Fruit fly (Drosophila melanogaster) whole organism, embryonic: ENCODE results near the gene Tmep.

Experiments used
- Bgb ChIP-seq: fragments of 200-800 bp; sonication (Bioruptor generic); IDR thresholded peaks from 2 replicates; pipeline ENCODE4 v1.3.6; 2022; ENCODE audit warnings: missing biosample characterization, missing genetic modification characterization; ENCODE audit not compliant: partially characterized antibody
- CG10274 ChIP-seq: fragments of 200-800 bp; sonication (Bioruptor generic); optimal IDR thresholded peaks from 3 replicates; lab custom pipeline; 2017; ENCODE audit warnings: missing biosample characterization, mild to moderate bottlenecking, missing genetic modification characterization
- CG10321 ChIP-seq: fragments of 200-800 bp; sonication (Bioruptor generic); IDR thresholded peaks from 2 replicates; pipeline ENCODE4 v1.3.6; 2022; ENCODE audit warnings: missing biosample characterization, missing genetic modification characterization
- CG12104 ChIP-seq: fragments of 200-800 bp; sonication (Bioruptor generic); optimal IDR thresholded peaks from 3 replicates; lab custom pipeline; 2016; ENCODE audit warnings: missing biosample characterization, missing genetic modification characterization
- CG13624 ChIP-seq: fragments of 200-800 bp; sonication (Bioruptor generic); optimal IDR thresholded peaks from 2 replicates; lab custom pipeline; 2016; ENCODE audit warnings: missing biosample characterization, missing genetic modification characterization
- CG14014 ChIP-seq: fragments of 200-800 bp; sonication (Bioruptor generic); IDR thresholded peaks from 2 replicates; pipeline ENCODE4 v1.3.6; 2022; ENCODE audit warnings: missing biosample characterization, missing genetic modification characterization
- CG15073 ChIP-seq: fragments of 200-800 bp; sonication (Bioruptor generic); optimal IDR thresholded peaks from 2 replicates; lab custom pipeline; 2016; ENCODE audit warnings: missing biosample characterization, missing genetic modification characterization
- CG1647 ChIP-seq: fragments of 200-800 bp; sonication (Bioruptor generic); optimal IDR thresholded peaks from 3 replicates; lab custom pipeline; 2016; ENCODE audit warnings: missing biosample characterization, missing genetic modification characterization
- CG17328 ChIP-seq: fragments of 200-800 bp; sonication (Bioruptor generic); IDR thresholded peaks from 2 replicates; pipeline ENCODE4 v1.3.6; 2022; ENCODE audit warnings: missing biosample characterization, missing genetic modification characterization
- CG17802 ChIP-seq: fragments of 200-800 bp; sonication (Bioruptor generic); optimal IDR thresholded peaks from 2 replicates; lab custom pipeline; 2018; ENCODE audit warnings: missing biosample characterization, mild to moderate bottlenecking, missing genetic modification characterization, moderate library complexity
- CG2199 ChIP-seq: fragments of 200-800 bp; sonication (Bioruptor generic); IDR thresholded peaks from 3 replicates; pipeline ENCODE4 v1.3.6; 2022; ENCODE audit warnings: missing biosample characterization, missing genetic modification characterization
- CG30020 ChIP-seq: fragments of 200-800 bp; optimal IDR thresholded peaks from 2 replicates; lab custom pipeline; 2019; ENCODE audit warnings: missing biosample characterization, mild to moderate bottlenecking, missing genetic modification characterization, moderate library complexity
- CG31365 ChIP-seq: fragments of 200-800 bp; sonication (Bioruptor generic); optimal IDR thresholded peaks from 2 replicates; lab custom pipeline; 2018; ENCODE audit warnings: missing biosample characterization, mild to moderate bottlenecking, missing genetic modification characterization
- CG3847 ChIP-seq: fragments of 200-800 bp; sonication (Bioruptor generic); IDR thresholded peaks from 2 replicates; pipeline ENCODE4 v1.3.6; 2022; ENCODE audit warnings: missing biosample characterization, missing genetic modification characterization
- CG3995 ChIP-seq: fragments of 200-800 bp; sonication (Bioruptor generic); optimal IDR thresholded peaks from 3 replicates; lab custom pipeline; 2016; ENCODE audit warnings: missing biosample characterization, missing genetic modification characterization
- CG4328 ChIP-seq: fragments of 200-800 bp; sonication (Bioruptor generic); optimal IDR thresholded peaks from 3 replicates; lab custom pipeline; 2017; ENCODE audit warnings: missing biosample characterization, missing genetic modification reagents, missing genetic modification characterization
- CG4854 ChIP-seq: fragments of 200-800 bp; sonication (Bioruptor generic); optimal IDR thresholded peaks from 2 replicates; lab custom pipeline; 2016; ENCODE audit warnings: missing biosample characterization, missing genetic modification characterization, inconsistent platforms
- CG6175 ChIP-seq: fragments of 200-800 bp; sonication (Bioruptor generic); IDR thresholded peaks from 3 replicates; pipeline ENCODE4 v1.3.6; 2022; ENCODE audit warnings: missing biosample characterization, missing genetic modification characterization
- CG6854 ChIP-seq: fragments of 200-800 bp; sonication (Bioruptor generic); optimal IDR thresholded peaks from 3 replicates; lab custom pipeline; 2017; ENCODE audit warnings: missing biosample characterization, mild to moderate bottlenecking, missing genetic modification characterization
- CG7556 ChIP-seq: fragments of 200-800 bp; sonication (Bioruptor generic); optimal IDR thresholded peaks from 2 replicates; lab custom pipeline; 2017; ENCODE audit warnings: missing biosample characterization, mild to moderate bottlenecking, missing genetic modification characterization
- CG7786 ChIP-seq: fragments of 200-800 bp; sonication (Bioruptor generic); optimal IDR thresholded peaks from 2 replicates; lab custom pipeline; 2016; ENCODE audit warnings: missing biosample characterization, missing genetic modification characterization
- CG7963 ChIP-seq: fragments of 200-800 bp; sonication (Bioruptor generic); IDR thresholded peaks from 3 replicates; pipeline ENCODE4 v1.3.6; 2022; ENCODE audit warnings: missing biosample characterization, missing genetic modification characterization; ENCODE audit not compliant: partially characterized antibody
- Dad ChIP-seq: fragments of 200-800 bp; sonication (Bioruptor generic); optimal IDR thresholded peaks from 3 replicates; lab custom pipeline; 2016; ENCODE audit warnings: missing biosample characterization, missing genetic modification characterization
- ERR ChIP-seq: fragments of 200-800 bp; sonication (Bioruptor generic); optimal IDR thresholded peaks from 2 replicates; lab custom pipeline; 2016; ENCODE audit warnings: missing biosample characterization, missing genetic modification characterization
- Elba2 ChIP-seq: fragments of 200-800 bp; sonication (Bioruptor generic); optimal IDR thresholded peaks from 3 replicates; lab custom pipeline; 2016; ENCODE audit warnings: missing biosample characterization, missing genetic modification characterization
- Ets97D ChIP-seq: fragments of 200-800 bp; sonication (Bioruptor generic); optimal IDR thresholded peaks from 3 replicates; lab custom pipeline; 2016; ENCODE audit warnings: missing biosample characterization, missing genetic modification characterization
- HHEX ChIP-seq: fragments of 200-800 bp; sonication (Bioruptor generic); optimal IDR thresholded peaks from 3 replicates; lab custom pipeline; 2017; ENCODE audit warnings: missing biosample characterization, mild to moderate bottlenecking, missing genetic modification characterization, missing genetic modification reagents
- Hmr ChIP-seq: fragments of 200-800 bp; sonication (Bioruptor generic); optimal IDR thresholded peaks from 3 replicates; lab custom pipeline; 2017; ENCODE audit warnings: mild to moderate bottlenecking, missing biosample characterization, missing genetic modification reagents, missing genetic modification characterization
- Hr39 ChIP-seq: fragments of >200 bp; optimal IDR thresholded peaks from 2 replicates; lab custom pipeline; 2017
- Hsf ChIP-seq: fragments of 200-800 bp; sonication (Bioruptor generic); optimal IDR thresholded peaks from 3 replicates; lab custom pipeline; 2016; ENCODE audit warnings: missing biosample characterization, missing genetic modification characterization
- Lim3 ChIP-seq: fragments of 200-800 bp; sonication (Bioruptor generic); IDR thresholded peaks from 2 replicates; pipeline ENCODE4 v1.3.6; 2022; ENCODE audit warnings: missing biosample characterization, missing genetic modification characterization
- Meics ChIP-seq: fragments of 200-800 bp; sonication (Bioruptor generic); optimal IDR thresholded peaks from 2 replicates; lab custom pipeline; 2017; ENCODE audit warnings: missing biosample characterization, mild to moderate bottlenecking, missing genetic modification characterization
- NFAT ChIP-seq: fragments of 200-800 bp; sonication (Bioruptor generic); IDR thresholded peaks from 2 replicates; pipeline ENCODE4 v1.3.6; 2022; ENCODE audit warnings: missing biosample characterization, missing genetic modification characterization
- Side ChIP-seq: fragments of 200-800 bp; sonication (Bioruptor generic); optimal IDR thresholded peaks from 2 replicates; lab custom pipeline; 2016; ENCODE audit warnings: missing biosample characterization, missing genetic modification characterization
- Trl ChIP-seq, 3 experiments: fragments of >200 bp in 2 of 3; fragments of 200-800 bp in 1 of 3; sonication (Bioruptor generic) in 1 of 3; optimal IDR thresholded peaks; 2 replicates in 1 of 3; 3 replicates in 2 of 3; lab custom pipeline; 2016 to 2017; ENCODE audit warnings: missing biosample characterization in 1 of 3, missing genetic modification characterization in 1 of 3
- Usf ChIP-seq: fragments of 200-800 bp; sonication (Bioruptor generic); optimal IDR thresholded peaks from 2 replicates; lab custom pipeline; 2017; ENCODE audit warnings: missing genotype, missing biosample characterization, missing genetic modification characterization
- bsh ChIP-seq, 2 experiments: fragments of 200-800 bp; sonication (Bioruptor generic); optimal IDR thresholded peaks; 2 replicates each; lab custom pipeline; 2017 to 2018; ENCODE audit warnings: mild to moderate bottlenecking in 2 of 2, missing biosample characterization in 2 of 2, missing genetic modification characterization in 2 of 2, moderate library complexity in 1 of 2
- cato ChIP-seq: fragments of 200-800 bp; sonication (Bioruptor generic); optimal IDR thresholded peaks from 2 replicates; lab custom pipeline; 2016; ENCODE audit warnings: missing biosample characterization, missing genetic modification characterization, borderline replicate concordance
- chn ChIP-seq: fragments of 200-800 bp; sonication (Bioruptor generic); optimal IDR thresholded peaks from 2 replicates; lab custom pipeline; 2016; ENCODE audit warnings: missing biosample characterization, missing genetic modification characterization
- fu2 ChIP-seq: fragments of 200-800 bp; sonication (Bioruptor generic); optimal IDR thresholded peaks from 2 replicates; lab custom pipeline; 2016; ENCODE audit warnings: missing biosample characterization, missing genetic modification characterization
- gsb ChIP-seq: fragments of 200-800 bp; sonication (Bioruptor generic); IDR thresholded peaks from 2 replicates; pipeline ENCODE4 v1.3.6; 2022; ENCODE audit warnings: missing biosample characterization, missing genetic modification characterization
- lbe ChIP-seq: fragments of 200-800 bp; sonication (Bioruptor generic); optimal IDR thresholded peaks from 2 replicates; lab custom pipeline; 2016; ENCODE audit warnings: missing biosample characterization, mild to moderate bottlenecking, missing genetic modification characterization
- lmd ChIP-seq: fragments of 200-800 bp; sonication (Bioruptor generic); IDR thresholded peaks from 2 replicates; pipeline ENCODE4 v1.3.6; 2022; ENCODE audit warnings: missing biosample characterization, missing genetic modification characterization
- mld ChIP-seq: fragments of 200-800 bp; sonication (Bioruptor generic); IDR thresholded peaks from 3 replicates; pipeline ENCODE4 v1.3.6; 2022; ENCODE audit warnings: missing biosample characterization, missing genetic modification characterization; ENCODE audit not compliant: partially characterized antibody
- nom ChIP-seq: fragments of 200-800 bp; sonication (Bioruptor generic); optimal IDR thresholded peaks from 2 replicates; lab custom pipeline; 2017; ENCODE audit warnings: missing biosample characterization, missing genetic modification characterization, mild to moderate bottlenecking, moderate library complexity, missing genetic modification reagents
- otp ChIP-seq: fragments of 200-800 bp; sonication (Bioruptor generic); IDR thresholded peaks from 3 replicates; pipeline ENCODE4, ENCODE4 v1.3.6; 2022; ENCODE audit warnings: missing biosample characterization, missing genetic modification characterization
- p53 ChIP-seq: fragments of 200-800 bp; sonication (Bioruptor generic); optimal IDR thresholded peaks from 2 replicates; lab custom pipeline; 2016; ENCODE audit warnings: missing biosample characterization, missing genetic modification characterization
- psq ChIP-seq: fragments of 200-800 bp; sonication (Bioruptor generic); optimal IDR thresholded peaks from 2 replicates; lab custom pipeline; 2017; ENCODE audit warnings: missing biosample characterization, missing genetic modification characterization
- pum ChIP-seq: fragments of 200-800 bp; sonication (Bioruptor generic); optimal IDR thresholded peaks from 2 replicates; lab custom pipeline; 2016; ENCODE audit warnings: missing biosample characterization, missing genetic modification characterization
- sr ChIP-seq: fragments of 200-800 bp; sonication (Bioruptor generic); IDR thresholded peaks from 3 replicates; pipeline ENCODE4 v1.3.6; 2022; ENCODE audit warnings: missing biosample characterization, missing genetic modification characterization

Gene Tmep

dm6 chr3L:1548345-1548970 lies 20.5 kb upstream of the Tmep start (continued):
- TF ChIP-seq CG10274 (peak; percentile 38), bsh (GFP tag; optimal IDR thresholded peaks at IDR 0.05; lab: Kevin White, UChicago) (peak in 1 of 2 experiments; percentile 21), Trl (optimal IDR thresholded peaks at IDR 0.05; lab: Kevin White, UChicago) (no peak), Trl (GFP tag; optimal IDR thresholded peaks at IDR 0.05; lab: Kevin White, UChicago) (peak; percentile 9), HHEX (GFP tag; lab: Kevin White, UChicago) (peak; percentile 59), fu2 (peak; percentile 34), nom (GFP tag; lab: Kevin White, UChicago) (no peak), CG14014 (peak; percentile 55; the same call in 1 of the 2 replicates), CG3847 (peak; percentile 20; the same call in 1 of the 2 replicates), Hsf (GFP tag; lab: Kevin White, UChicago) (peak; percentile 59), lbe (GFP tag; lab: Kevin White, UChicago) (peak; percentile 76), CG13624 (GFP tag; lab: Kevin White, UChicago) (peak; percentile 62), CG4328 (peak; percentile 25), CG12104 (GFP tag; lab: Kevin White, UChicago) (peak; percentile 57), mld (GFP tag; lab: Robert Waterston, UW) (no peak), Ets97D (GFP tag; lab: Kevin White, UChicago) (no peak), CG7556 (GFP tag; lab: Kevin White, UChicago) (peak; percentile 75), ERR (GFP tag; lab: Kevin White, UChicago) (peak; percentile 19), lmd (GFP tag; lab: Robert Waterston, UW) (peak; percentile 59; the same call in 1 of the 2 replicates), gsb (GFP tag; lab: Robert Waterston, UW) (0 out of 2 replicates have a peak, but pooled peaks have one; percentile 5), Hr39 (lab: Kevin White, UChicago) (no peak), NFAT (peak; percentile 10; the same call in 1 of the 2 replicates), Dad (GFP tag; lab: Kevin White, UChicago) (peak; percentile 5), Hmr (peak; percentile 72)
- TF ChIP-seq, all 482 proteins: peak for 217

- TF ChIP-seq pum (GFP tag; lab: Kevin White, UChicago) (no peak), sr (GFP tag; lab: Robert Waterston, UW) (0 out of 3 replicates have a peak, but pooled peaks have one; percentile 11), CG15073 (GFP tag; lab: Kevin White, UChicago) (no peak), Lim3 (no peak), CG17802 (tag; lab: Kevin White, UChicago) (no peak), CG30020 (tag; lab: Kevin White, UChicago) (no peak), CG2199 (peak; percentile 78; the same call in 2 of the 3 replicates), CG6854 (GFP tag; lab: Kevin White, UChicago) (no peak), CG17328 (no peak), CG7963 (GFP tag; lab: Robert Waterston, UW) (no peak), CG10321 (GFP tag; lab: Robert Waterston, UW) (no peak), chn (GFP tag; lab: Kevin White, UChicago) (peak; percentile 14), Bgb (GFP tag; lab: Robert Waterston, UW) (no peak), CG31365 (no peak), p53 (GFP tag; lab: Kevin White, UChicago) (no peak), Hr39 (lab: Kevin White, UChicago) (no peak), CG4854 (no peak), CG3995 (GFP tag; lab: Kevin White, UChicago) (no peak), otp (GFP tag; lab: Robert Waterston, UW) (peak; percentile 67), Side (GFP tag; lab: Kevin White, UChicago) (no peak), CG6175 (GFP tag; lab: Robert Waterston, UW) (no peak), CG1647 (peak; percentile 43), psq (GFP tag; lab: Kevin White, UChicago) (no peak), Elba2 (GFP tag; lab: Kevin White, UChicago) (no peak), Meics (GFP tag; lab: Kevin White, UChicago) (peak; percentile 41), cato (GFP tag; lab: Kevin White, UChicago) (peak; percentile 33), CG7786 (no peak), Usf (GFP tag; lab: Kevin White, UChicago) (no peak)
Observed at dm6 chr3L:1549148-1549547, 19.8 kb upstream of the Tmep start.
